Worm (Caenorhabditis elegans): ENCODE results near the gene K09A9.6.

The K09A9.6 gene

ce11 chrX:15630790-15631204 is 53.8 kb downstream of the K09A9.6 start:
- peak; percentile 56 for TF ChIP-seq snpc-4 (tag; optimal IDR thresholded peaks at IDR 0.05)
- peak; percentile 37 for TF ChIP-seq nhr-25 (tag; optimal IDR thresholded peaks at IDR 0.05)
- no peak for TF ChIP-seq nhr-237 (tag; optimal IDR thresholded peaks at IDR 0.05)
- TF ChIP-seq ama-1 (optimal IDR thresholded peaks at IDR 0.05): peak; percentile 7
- TF ChIP-seq lin-39 (tag; optimal IDR thresholded peaks at IDR 0.05): peak; percentile 85
- TF ChIP-seq fkh-10 (GFP tag; optimal IDR thresholded peaks at IDR 0.05): peak; percentile 33
- TF ChIP-seq nfya-1 (tag; optimal IDR thresholded peaks at IDR 0.05; ENCODE audit: insufficient read depth): peak; percentile 70
- TF ChIP-seq hmg-11 (tag; optimal IDR thresholded peaks at IDR 0.05): peak; percentile 75
- no peak for TF ChIP-seq nhr-11 (tag; optimal IDR thresholded peaks at IDR 0.05)
- no peak for TF ChIP-seq R02D3.7 (tag; optimal IDR thresholded peaks at IDR 0.05)
- peak; percentile 31 for TF ChIP-seq nhr-23 (tag; optimal IDR thresholded peaks at IDR 0.05)

ce11 chrX:15633964-15634363 is 56.9 kb downstream of the K09A9.6 start:
- TF ChIP-seq nhr-67 (tag; optimal IDR thresholded peaks at IDR 0.05): no peak
- no peak for TF ChIP-seq ceh-82 (tag; optimal IDR thresholded peaks at IDR 0.05)
- no peak for TF ChIP-seq nhr-28 (tag; optimal IDR thresholded peaks at IDR 0.05)
- TF ChIP-seq ztf-4 (tag; optimal IDR thresholded peaks at IDR 0.05): no peak
- no peak for TF ChIP-seq sea-2 (GFP tag; optimal IDR thresholded peaks at IDR 0.05)
- no peak for TF ChIP-seq nhr-23 (tag; optimal IDR thresholded peaks at IDR 0.05)
- TF ChIP-seq ceh-28 (tag; optimal IDR thresholded peaks at IDR 0.05): no peak
- TF ChIP-seq nhr-237 (tag; optimal IDR thresholded peaks at IDR 0.05): no peak
- peak; percentile 50 for TF ChIP-seq nfya-1 (tag; optimal IDR thresholded peaks at IDR 0.05; ENCODE audit: insufficient read depth)
- TF ChIP-seq jun-1 (tag; optimal IDR thresholded peaks at IDR 0.05): no peak
- no peak for TF ChIP-seq tbx-2 (tag; optimal IDR thresholded peaks at IDR 0.05)
- peak; percentile 20 for TF ChIP-seq egl-5 (tag; optimal IDR thresholded peaks at IDR 0.05)
- no peak for TF ChIP-seq nhr-76 (tag; optimal IDR thresholded peaks at IDR 0.05)
- no peak for TF ChIP-seq R02D3.7 (tag; optimal IDR thresholded peaks at IDR 0.05)
- peak; percentile 17 for TF ChIP-seq elt-1 (tag; optimal IDR thresholded peaks at IDR 0.05)
- peak; percentile 77 for TF ChIP-seq fkh-10 (GFP tag; optimal IDR thresholded peaks at IDR 0.05)
- TF ChIP-seq elt-2 (tag; optimal IDR thresholded peaks at IDR 0.05): no peak

All from whole organism, L3 larva.